Fruit fly (Drosophila melanogaster): ENCODE data around the gene CG10300.

The CG10300 gene

dm6 chr3R:23674369-23674768 lies 37.0 kb upstream of the CG10300 start:
- peak; percentile 22 for TF ChIP-seq CG8632 (GFP tag; optimal IDR thresholded peaks at IDR 0.05)
- peak; percentile 37 for TF ChIP-seq Hr4 (GFP tag; optimal IDR thresholded peaks at IDR 0.05)
- no peak for TF ChIP-seq CG9139 (GFP tag; optimal IDR thresholded peaks at IDR 0.05)
- no peak for TF ChIP-seq CG10669 (GFP tag; optimal IDR thresholded peaks at IDR 0.05)
- TF ChIP-seq CG11762 (GFP tag; optimal IDR thresholded peaks at IDR 0.05; ENCODE audit: insufficient read depth), result no peak
- TF ChIP-seq lz (GFP tag; optimal IDR thresholded peaks at IDR 0.05), result peak; percentile 25
- TF ChIP-seq dac (GFP tag; optimal IDR thresholded peaks at IDR 0.05), result peak; percentile 24
- TF ChIP-seq Eip75B (GFP tag; optimal IDR thresholded peaks at IDR 0.05), result peak; percentile 55
- TF ChIP-seq Hr38 (GFP tag; optimal IDR thresholded peaks at IDR 0.05), result no peak
- peak; percentile 76 for TF ChIP-seq svp (GFP tag)
- TF ChIP-seq Gug (GFP tag; IDR thresholded peaks at IDR 0.05), result no peak
- no peak for TF ChIP-seq CG10631 (GFP tag; optimal IDR thresholded peaks at IDR 0.05)
- no peak for TF ChIP-seq CG11294 (GFP tag; IDR thresholded peaks at IDR 0.05)
- TF ChIP-seq Sox15 (GFP tag; optimal IDR thresholded peaks at IDR 0.05), result no peak
- peak; percentile 35 for TF ChIP-seq pdm3 (GFP tag; optimal IDR thresholded peaks at IDR 0.05)
- TF ChIP-seq Hr39 (GFP tag; optimal IDR thresholded peaks at IDR 0.05), result peak; percentile 5
- TF ChIP-seq Eip93F (GFP tag; optimal IDR thresholded peaks at IDR 0.05), result no peak
- peak; percentile 38 for TF ChIP-seq Smox (GFP tag; optimal IDR thresholded peaks at IDR 0.05)
- TF ChIP-seq CG8319 (GFP tag; optimal IDR thresholded peaks at IDR 0.05), result no peak
- TF ChIP-seq CG31627 (GFP tag; optimal IDR thresholded peaks at IDR 0.05), result peak; percentile 24
- TF ChIP-seq dsx (GFP tag; optimal IDR thresholded peaks at IDR 0.05; ENCODE audit: poor library complexity, severe bottlenecking), result no peak
- 0 out of 3 replicates have a peak, but pooled peaks have one; percentile 12 for TF ChIP-seq eg (GFP tag; IDR thresholded peaks at IDR 0.05)
- no peak for TF ChIP-seq acj6 (GFP tag; optimal IDR thresholded peaks at IDR 0.05)
- peak; percentile 58 for TF ChIP-seq CG32006 (GFP tag; optimal IDR thresholded peaks at IDR 0.05)
- TF ChIP-seq Met (GFP tag; optimal IDR thresholded peaks at IDR 0.05), result peak; percentile 32
- no peak for TF ChIP-seq CG16779 (tag; optimal IDR thresholded peaks at IDR 0.05)
- peak; percentile 19 for TF ChIP-seq achi (GFP tag; optimal IDR thresholded peaks at IDR 0.05)
- peak; percentile 29 for TF ChIP-seq topi (GFP tag; optimal IDR thresholded peaks at IDR 0.05)
- TF ChIP-seq salr (GFP tag; optimal IDR thresholded peaks at IDR 0.05), result no peak
- peak; percentile 1 for TF ChIP-seq CG3919 (GFP tag; optimal IDR thresholded peaks at IDR 0.05)
- no peak for TF ChIP-seq CG4318 (GFP tag; optimal IDR thresholded peaks at IDR 0.05)
- peak; percentile 35 for TF ChIP-seq OdsH (GFP tag; optimal IDR thresholded peaks at IDR 0.05)
- no peak for TF ChIP-seq CG6163 (GFP tag; IDR thresholded peaks at IDR 0.05)
- TF ChIP-seq CG6792 (GFP tag; optimal IDR thresholded peaks at IDR 0.05), result peak; percentile 42
- TF ChIP-seq CG34406 (GFP tag; optimal IDR thresholded peaks at IDR 0.05), result peak; percentile 44
- TF ChIP-seq net (GFP tag; optimal IDR thresholded peaks at IDR 0.05), result peak; percentile 37
- peak; percentile 42 for TF ChIP-seq Sox102F (GFP tag; optimal IDR thresholded peaks at IDR 0.05)
- TF ChIP-seq CG8119 (GFP tag; IDR thresholded peaks at IDR 0.05), result peak; percentile 37; the same call in 1 of the 3 replicates
- TF ChIP-seq CG6276 (GFP tag; optimal IDR thresholded peaks at IDR 0.05), result no peak
- no peak for TF ChIP-seq CG6854 (GFP tag; optimal IDR thresholded peaks at IDR 0.05)
- TF ChIP-seq fkh (GFP tag; optimal IDR thresholded peaks at IDR 0.05), result no peak
- no peak for TF ChIP-seq fd85E (GFP tag; optimal IDR thresholded peaks at IDR 0.05)
- TF ChIP-seq CG15336 (GFP tag; IDR thresholded peaks at IDR 0.05), result peak; percentile 59
- no peak for TF ChIP-seq CG6808 (GFP tag; optimal IDR thresholded peaks at IDR 0.05)
- peak; percentile 49 for TF ChIP-seq esn (GFP tag; optimal IDR thresholded peaks at IDR 0.05)
- no peak for TF ChIP-seq CG3032 (tag; optimal IDR thresholded peaks at IDR 0.05)
- TF ChIP-seq Blimp-1 (GFP tag; optimal IDR thresholded peaks at IDR 0.05), result no peak
- no peak for TF ChIP-seq CG7368 (GFP tag; optimal IDR thresholded peaks at IDR 0.05)
- TF ChIP-seq Eip78C (GFP tag), result peak; percentile 86
